Worm (Caenorhabditis elegans) whole organism, young adult: ENCODE measurements around the gene fbxb-55.

Experiments
- B0035.1 ChIP-seq: sonication (generic microtip); optimal IDR thresholded peaks from 2 replicates; lab custom pipeline; 2016; ENCODE audit warnings: missing genetic modification characterization, mild to moderate bottlenecking, missing compliant biosample characterization, missing genotype, missing genetic modification reagents
- B0261.1 ChIP-seq: sonication (generic microtip); optimal IDR thresholded peaks from 2 replicates; lab custom pipeline; 2016; ENCODE audit warnings: mild to moderate bottlenecking, missing genetic modification characterization, moderate library complexity, missing compliant biosample characterization
- F10E7.11 ChIP-seq: sonication (generic microtip); optimal IDR thresholded peaks from 2 replicates; lab custom pipeline; 2017; ENCODE audit warnings: mild to moderate bottlenecking, missing genetic modification characterization, moderate library complexity, missing compliant biosample characterization
- F22D6.2 ChIP-seq: sonication (generic microtip); optimal IDR thresholded peaks from 2 replicates; lab custom pipeline; 2016; ENCODE audit warnings: mild to moderate bottlenecking, missing genetic modification characterization, missing compliant biosample characterization
- F33H1.4 ChIP-seq: fragments of 200-800 bp; sonication (Bioruptor generic); IDR thresholded peaks from 2 replicates; pipeline ENCODE4 v1.3.6; 2022; ENCODE audit warnings: missing genetic modification reagents, missing genetic modification characterization, missing compliant biosample characterization
- F55B11.4 ChIP-seq: sonication (generic microtip); optimal IDR thresholded peaks from 2 replicates; lab custom pipeline; 2016; ENCODE audit warnings: missing compliant biosample characterization, missing genetic modification characterization, borderline replicate concordance; ENCODE audit not compliant: insufficient read depth
- F57A8.1 ChIP-seq: fragments of 200-800 bp; sonication (Bioruptor generic); optimal IDR thresholded peaks from 2 replicates; lab custom pipeline; 2018; ENCODE audit warnings: mild to moderate bottlenecking, missing genetic modification characterization, moderate library complexity, missing compliant biosample characterization
- F57C9.4 ChIP-seq: sonication (generic microtip); optimal IDR thresholded peaks from 2 replicates; lab custom pipeline; 2017; ENCODE audit warnings: mild to moderate bottlenecking, missing genetic modification characterization, missing compliant biosample characterization
- K11D2.4 ChIP-seq: fragments of 200-800 bp; sonication (Bioruptor generic); IDR thresholded peaks from 2 replicates; pipeline ENCODE4 v1.3.6; 2022; ENCODE audit warnings: missing genetic modification reagents, missing genetic modification characterization, missing compliant biosample characterization
- K12H6.12 ChIP-seq: fragments of 200-800 bp; sonication (Bioruptor generic); optimal IDR thresholded peaks from 2 replicates; lab custom pipeline; 2018; ENCODE audit warnings: mild to moderate bottlenecking, missing genetic modification characterization, missing compliant biosample characterization
- Y53F4B.3 ChIP-seq: fragments of 200-800 bp; sonication (Bioruptor generic); IDR thresholded peaks from 2 replicates; pipeline ENCODE4 v1.3.6; 2022; ENCODE audit warnings: missing genetic modification reagents, missing genetic modification characterization, missing compliant biosample characterization
- Y53G8AR.9 ChIP-seq: fragments of 200-800 bp; sonication (Bioruptor generic); conservative IDR thresholded peaks from 2 replicates; pipeline ENCODE4 v1.3.6; 2022; ENCODE audit warnings: missing genetic modification reagents, missing genetic modification characterization, missing compliant biosample characterization
- Y67H2A.10 ChIP-seq: fragments of 200-800 bp; sonication (Bioruptor generic); conservative IDR thresholded peaks from 2 replicates; pipeline ENCODE4 v1.3.6; 2022; ENCODE audit warnings: missing genetic modification reagents, missing genetic modification characterization, missing compliant biosample characterization
- Y79H2A.3 ChIP-seq: fragments of 200-800 bp; sonication (Bioruptor generic); conservative IDR thresholded peaks from 2 replicates; pipeline ENCODE4 v1.3.6; 2022; ENCODE audit warnings: missing genetic modification reagents, missing genetic modification characterization, missing compliant biosample characterization
- ZK185.1 ChIP-seq: sonication (generic microtip); optimal IDR thresholded peaks from 2 replicates; lab custom pipeline; 2016; ENCODE audit warnings: mild to moderate bottlenecking, missing genetic modification characterization, missing compliant biosample characterization; ENCODE audit not compliant: poor library complexity, severe bottlenecking
- akir-1 ChIP-seq: fragments of 200-800 bp; sonication (Bioruptor generic); optimal IDR thresholded peaks from 2 replicates; lab custom pipeline; 2018; ENCODE audit warnings: mild to moderate bottlenecking, missing genetic modification characterization, moderate library complexity, missing compliant biosample characterization
- aptf-2 ChIP-seq: fragments of 200-800 bp; sonication (Bioruptor generic); conservative IDR thresholded peaks from 2 replicates; pipeline ENCODE4 v1.3.6; 2022; ENCODE audit warnings: missing genetic modification reagents, missing genetic modification characterization, missing compliant biosample characterization
- attf-6 ChIP-seq: fragments of 200-800 bp; sonication (Bioruptor generic); IDR thresholded peaks from 2 replicates; pipeline ENCODE4 v1.3.6; 2022; ENCODE audit warnings: missing genetic modification reagents, missing genetic modification characterization, missing compliant biosample characterization
- bed-1 ChIP-seq: fragments of 200-800 bp; sonication (Bioruptor generic); IDR thresholded peaks from 2 replicates; pipeline ENCODE4 v1.3.6; 2022; ENCODE audit warnings: missing genetic modification reagents, missing genetic modification characterization, missing compliant biosample characterization
- ceh-58 ChIP-seq: fragments of 200-800 bp; sonication (Bioruptor generic); IDR thresholded peaks from 2 replicates; pipeline ENCODE4 v1.3.6; 2022; ENCODE audit warnings: missing genetic modification characterization, missing compliant biosample characterization
- ceh-79 ChIP-seq: sonication (generic microtip); optimal IDR thresholded peaks from 2 replicates; lab custom pipeline; 2017; ENCODE audit warnings: mild to moderate bottlenecking, missing genetic modification characterization, missing compliant biosample characterization
- ceh-91 ChIP-seq: fragments of 200-800 bp; sonication (Bioruptor generic); IDR thresholded peaks from 2 replicates; pipeline ENCODE4 v1.3.6; 2022; ENCODE audit warnings: missing genetic modification reagents, missing genetic modification characterization, missing compliant biosample characterization
- dpl-1 ChIP-seq: fragments of 150-350 bp; optimal IDR thresholded peaks from 2 replicates; lab custom pipeline; 2014; ENCODE audit warnings: missing biosample characterization, missing genetic modification reagents, missing genetic modification characterization
- ekl-4 ChIP-seq: fragments of 200-800 bp; sonication (Bioruptor generic); IDR thresholded peaks from 2 replicates; pipeline ENCODE4 v1.3.6; 2022; ENCODE audit warnings: missing genetic modification reagents, missing genetic modification characterization, missing compliant biosample characterization
- fkh-3 ChIP-seq: sonication (generic microtip); optimal IDR thresholded peaks from 2 replicates; lab custom pipeline; 2016; ENCODE audit warnings: mild to moderate bottlenecking, missing genetic modification characterization, missing compliant biosample characterization
- gei-17 ChIP-seq: fragments of 200-800 bp; sonication (Bioruptor generic); optimal IDR thresholded peaks from 2 replicates; lab custom pipeline; 2018; ENCODE audit warnings: mild to moderate bottlenecking, missing genetic modification characterization, missing compliant biosample characterization
- hlh-12 ChIP-seq: sonication (generic microtip); optimal IDR thresholded peaks from 2 replicates; lab custom pipeline; 2016; ENCODE audit warnings: missing genetic modification characterization, missing compliant biosample characterization
- hmg-1.2 ChIP-seq: fragments of 200-800 bp; sonication (Bioruptor generic); IDR thresholded peaks from 2 replicates; pipeline ENCODE4 v1.3.6; 2022; ENCODE audit warnings: missing genetic modification reagents, missing genetic modification characterization, missing compliant biosample characterization
- hrde-1 ChIP-seq: sonication (generic microtip); optimal IDR thresholded peaks from 2 replicates; lab custom pipeline; 2016; ENCODE audit warnings: missing genetic modification characterization, mild to moderate bottlenecking, missing compliant biosample characterization, moderate library complexity, missing genotype, missing genetic modification reagents, borderline replicate concordance
- hsf-1 ChIP-seq: fragments of 200-800 bp; sonication (Bioruptor generic); IDR thresholded peaks from 2 replicates; pipeline ENCODE4 v1.3.6; 2022; ENCODE audit warnings: missing genetic modification reagents, missing genetic modification characterization, missing compliant biosample characterization
- let-607 ChIP-seq, 2 experiments: fragments of 200-800 bp in 1 of 2; sonication (Bioruptor generic) in 1 of 2; sonication (generic microtip) in 1 of 2; optimal IDR thresholded peaks; 2 replicates each; lab custom pipeline; 2016 to 2018; ENCODE audit warnings: mild to moderate bottlenecking in 2 of 2, missing compliant biosample characterization in 2 of 2, missing genetic modification characterization in 2 of 2, moderate library complexity in 2 of 2, missing genotype in 1 of 2
- lsl-1 ChIP-seq: fragments of 200-800 bp; sonication (Bioruptor generic); optimal IDR thresholded peaks from 2 replicates; lab custom pipeline; 2018; ENCODE audit warnings: mild to moderate bottlenecking, missing genetic modification characterization, moderate library complexity, missing compliant biosample characterization
- lsy-27 ChIP-seq: sonication (generic microtip); optimal IDR thresholded peaks from 2 replicates; lab custom pipeline; 2017; ENCODE audit warnings: missing genetic modification characterization, mild to moderate bottlenecking, missing compliant biosample characterization, antibody characterized with exemption, missing genotype, borderline replicate concordance; ENCODE audit not compliant: insufficient read depth
- mcd-1 ChIP-seq: fragments of 200-800 bp; sonication (Bioruptor generic); IDR thresholded peaks from 2 replicates; pipeline ENCODE4 v1.3.6; 2022; ENCODE audit warnings: missing genetic modification reagents, missing genetic modification characterization, missing compliant biosample characterization
- nfyb-1 ChIP-seq: fragments of 200-800 bp; sonication (Bioruptor generic); IDR thresholded peaks from 2 replicates; pipeline ENCODE4 v1.3.6; 2022; ENCODE audit warnings: missing genetic modification reagents, missing genetic modification characterization, missing compliant biosample characterization
- nhr-27 ChIP-seq: fragments of 200-800 bp; sonication (Bioruptor generic); optimal IDR thresholded peaks from 2 replicates; lab custom pipeline; 2018; ENCODE audit warnings: mild to moderate bottlenecking, missing genetic modification characterization, moderate library complexity, missing compliant biosample characterization
- nhr-90 ChIP-seq: sonication (generic microtip); optimal IDR thresholded peaks from 2 replicates; lab custom pipeline; 2016; ENCODE audit warnings: missing genotype, mild to moderate bottlenecking, missing genetic modification characterization, missing compliant biosample characterization
- pbrm-1 ChIP-seq: fragments of 200-800 bp; sonication (Bioruptor generic); IDR thresholded peaks from 2 replicates; pipeline ENCODE4 v1.3.6; 2022; ENCODE audit warnings: missing genetic modification reagents, missing genetic modification characterization, missing compliant biosample characterization
- sdz-38 ChIP-seq: sonication (generic microtip); optimal IDR thresholded peaks from 2 replicates; lab custom pipeline; 2016; ENCODE audit warnings: missing genotype, missing genetic modification characterization, missing compliant biosample characterization
- snpc-1.1 ChIP-seq: sonication (generic microtip); optimal IDR thresholded peaks from 2 replicates; lab custom pipeline; 2017; ENCODE audit warnings: missing genetic modification characterization, mild to moderate bottlenecking, missing compliant biosample characterization, antibody characterized with exemption, moderate library complexity, missing genotype, missing genetic modification reagents; ENCODE audit not compliant: insufficient read depth
- snpc-4 ChIP-seq, 5 experiments: fragments of 150-350 bp in 1 of 5; sonication (generic microtip) in 4 of 5; optimal IDR thresholded peaks; 2 replicates each; lab custom pipeline; 2014 to 2018; ENCODE audit warnings: missing genetic modification characterization in 5 of 5, missing biosample characterization in 3 of 5, antibody characterized with exemption in 2 of 5, mild to moderate bottlenecking in 2 of 5, missing compliant biosample characterization in 2 of 5, missing genotype in 2 of 5, moderate library complexity in 2 of 5, missing genetic modification reagents in 1 of 5
- tlf-1 ChIP-seq: fragments of 200-800 bp; sonication (Bioruptor generic); optimal IDR thresholded peaks from 2 replicates; lab custom pipeline; 2018; ENCODE audit warnings: mild to moderate bottlenecking, missing genetic modification characterization, missing compliant biosample characterization
- unc-130 ChIP-seq: sonication (generic microtip); optimal IDR thresholded peaks from 2 replicates; lab custom pipeline; 2016; ENCODE audit warnings: missing genetic modification reagents, missing genetic modification characterization, missing compliant biosample characterization
- unc-62 ChIP-seq: fragments of 150-350 bp; optimal IDR thresholded peaks from 2 replicates; lab custom pipeline; 2014; ENCODE audit warnings: missing biosample characterization, missing genetic modification reagents, missing genetic modification characterization
- xnd-1 ChIP-seq: sonication (generic microtip); optimal IDR thresholded peaks from 2 replicates; lab custom pipeline; 2016; ENCODE audit warnings: missing genotype, missing genetic modification reagents, missing genetic modification characterization, missing compliant biosample characterization
- zim-3 ChIP-seq: sonication (generic microtip); optimal IDR thresholded peaks from 2 replicates; lab custom pipeline; 2017; ENCODE audit warnings: mild to moderate bottlenecking, missing genetic modification characterization, moderate library complexity, missing compliant biosample characterization

Gene fbxb-55

ce11 chrIV:4049398-4049998 lies 19.1 kb upstream of the fbxb-55 start, which contains the start of gene pcn-1 (continued):
- TF ChIP-seq lsy-27 (tag; lab: Kevin White, UChicago) (peak; percentile 12), pbrm-1 (GFP tag; lab: Robert Waterston, UW) (peak; percentile 97), zim-3 (tag; lab: Kevin White, UChicago) (no peak), ZK185.1 (tag; lab: Kevin White, UChicago) (peak; percentile 82), hrde-1 (tag; lab: Kevin White, UChicago) (peak; percentile 86), F57C9.4 (tag; lab: Kevin White, UChicago) (peak; percentile 89), ceh-79 (tag; lab: Kevin White, UChicago) (peak; percentile 41), snpc-1.1 (tag; lab: Kevin White, UChicago) (peak; percentile 72), ceh-58 (GFP tag; lab: Robert Waterston, UW) (no peak), gei-17 (GFP tag; lab: Kevin White, UChicago) (peak; percentile 85), xnd-1 (peak; percentile 98), B0035.1 (tag; lab: Kevin White, UChicago) (peak; percentile 85), K12H6.12 (peak; percentile 83), dpl-1 (GFP tag; lab: Kevin White, UChicago) (peak; percentile 99), unc-62 (GFP tag; lab: Kevin White, UChicago) (no peak), aptf-2 (GFP tag; lab: Robert Waterston, UW) (peak; percentile 75; the same call in 1 of the 2 replicates), F22D6.2 (peak; percentile 80), nhr-90 (tag; lab: Kevin White, UChicago) (no peak), snpc-4 (GFP tag; optimal IDR thresholded peaks at IDR 0.05; lab: Kevin White, UChicago) (peak; percentile 54), snpc-4 (tag; optimal IDR thresholded peaks at IDR 0.05; lab: Kevin White, UChicago) (peak; percentile 38 to 89 (median 78)), tlf-1 (GFP tag; lab: Kevin White, UChicago) (peak; percentile 98), attf-6 (GFP tag; lab: Robert Waterston, UW) (peak; percentile 84), hmg-1.2 (peak; percentile 85), K11D2.4 (GFP tag; lab: Robert Waterston, UW) (peak; percentile 93), hsf-1 (peak; percentile 91), Y79H2A.3 (peak; percentile 86), B0261.1 (tag; lab: Kevin White, UChicago) (peak; percentile 37), ceh-91 (GFP tag; lab: Robert Waterston, UW) (peak; percentile 96), let-607 (tag; optimal IDR thresholded peaks at IDR 0.05; lab: Kevin White, UChicago) (peak; percentile 76 to 86), mcd-1 (GFP tag; lab: Robert Waterston, UW) (peak; percentile 97), unc-130 (peak; percentile 87), hlh-12 (no peak), Y53F4B.3 (GFP tag; lab: Robert Waterston, UW) (no peak), akir-1 (GFP tag; lab: Kevin White, UChicago) (no peak)

ce11 chrIV:4051539-4051938 lies 17.0 kb upstream of the fbxb-55 start, which contains the start of gene wrt-5:
TSS of gene wrt-5 (minus strand) at chrIV:4051639.
- TF ChIP-seq akir-1 (GFP tag; lab: Kevin White, UChicago) (no peak), nfyb-1 (no peak), B0261.1 (tag; lab: Kevin White, UChicago) (no peak), F55B11.4 (tag; lab: Kevin White, UChicago) (no peak), lsl-1 (GFP tag; lab: Kevin White, UChicago) (no peak), fkh-3 (tag; lab: Kevin White, UChicago) (no peak), ceh-58 (GFP tag; lab: Robert Waterston, UW) (no peak), bed-1 (no peak), F57A8.1 (no peak), F33H1.4 (GFP tag; lab: Robert Waterston, UW) (no peak), sdz-38 (no peak), F10E7.11 (tag; lab: Kevin White, UChicago) (no peak), nhr-27 (tag; lab: Kevin White, UChicago) (no peak), Y67H2A.10 (GFP tag; lab: Robert Waterston, UW) (no peak), Y53G8AR.9 (GFP tag; lab: Robert Waterston, UW) (no peak), ekl-4 (no peak)
